Fruit fly (Drosophila melanogaster): ENCODE data around the gene Dh44.

Dh44 gene

dm6 chr3R:9626880-9627401 lies 11.0 kb upstream of the Dh44 start, which contains the start of the genes CG9427 and CG8319:
Gene CG9427 (minus strand): TSS chr3R:9626930.
Gene CG8319 (plus strand): TSS chr3R:9627321.
- peak; percentile 89 for TF ChIP-seq Eip78C (GFP tag)
- peak; percentile 0 for TF ChIP-seq CG7368 (GFP tag; optimal IDR thresholded peaks at IDR 0.05)
- TF ChIP-seq fkh (GFP tag; optimal IDR thresholded peaks at IDR 0.05) = peak; percentile 93
- no peak for TF ChIP-seq CG10669 (GFP tag; optimal IDR thresholded peaks at IDR 0.05)
- TF ChIP-seq topi (GFP tag; optimal IDR thresholded peaks at IDR 0.05) = peak; percentile 63
- TF ChIP-seq eg (GFP tag; IDR thresholded peaks at IDR 0.05) = 0 out of 3 replicates have a peak, but pooled peaks have one; percentile 29
- peak; percentile 46 for TF ChIP-seq CG6792 (GFP tag; optimal IDR thresholded peaks at IDR 0.05)
- peak; percentile 31; the same call in 1 of the 2 replicates for TF ChIP-seq CG15336 (GFP tag; IDR thresholded peaks at IDR 0.05)
- TF ChIP-seq Hr38 (GFP tag; optimal IDR thresholded peaks at IDR 0.05) = no peak
- TF ChIP-seq salr (GFP tag; optimal IDR thresholded peaks at IDR 0.05) = no peak
- TF ChIP-seq pdm3 (GFP tag; optimal IDR thresholded peaks at IDR 0.05) = no peak
- no peak for TF ChIP-seq fd85E (GFP tag; optimal IDR thresholded peaks at IDR 0.05)
- no peak for TF ChIP-seq CG8119 (GFP tag; IDR thresholded peaks at IDR 0.05)
- TF ChIP-seq Sox102F (GFP tag; optimal IDR thresholded peaks at IDR 0.05) = peak; percentile 52
- no peak for TF ChIP-seq Gug (GFP tag; IDR thresholded peaks at IDR 0.05)
- peak; percentile 52 for TF ChIP-seq CG3919 (GFP tag; optimal IDR thresholded peaks at IDR 0.05)
- peak; percentile 29; the same call in 2 of the 3 replicates for TF ChIP-seq CG6163 (GFP tag; IDR thresholded peaks at IDR 0.05)
- peak; percentile 66 for TF ChIP-seq Eip75B (GFP tag; optimal IDR thresholded peaks at IDR 0.05)
- no peak for TF ChIP-seq fd59A (GFP tag; optimal IDR thresholded peaks at IDR 0.05)
- TF ChIP-seq CG31627 (GFP tag; optimal IDR thresholded peaks at IDR 0.05) = peak; percentile 70
- no peak for TF ChIP-seq Blimp-1 (GFP tag; optimal IDR thresholded peaks at IDR 0.05)
- TF ChIP-seq CG10631 (GFP tag; optimal IDR thresholded peaks at IDR 0.05) = peak; percentile 63
- TF ChIP-seq CG11902 (GFP tag; optimal IDR thresholded peaks at IDR 0.05) = peak; percentile 10
- TF ChIP-seq CG1621 (tag; optimal IDR thresholded peaks at IDR 0.05) = peak; percentile 6
- TF ChIP-seq esn (GFP tag; optimal IDR thresholded peaks at IDR 0.05) = peak; percentile 80
- peak; percentile 25 for TF ChIP-seq Ets96B (tag; optimal IDR thresholded peaks at IDR 0.05)
- TF ChIP-seq OdsH (GFP tag; optimal IDR thresholded peaks at IDR 0.05) = peak; percentile 53
- TF ChIP-seq Sox14 (GFP tag; optimal IDR thresholded peaks at IDR 0.05) = peak; percentile 97
- no peak for TF ChIP-seq Lpt (GFP tag; optimal IDR thresholded peaks at IDR 0.05)
- TF ChIP-seq acj6 (GFP tag; optimal IDR thresholded peaks at IDR 0.05) = no peak
- no peak for TF ChIP-seq Hr4 (GFP tag; optimal IDR thresholded peaks at IDR 0.05)
- TF ChIP-seq achi (GFP tag; optimal IDR thresholded peaks at IDR 0.05) = peak; percentile 21
- peak; percentile 63 for TF ChIP-seq cyc (GFP tag; optimal IDR thresholded peaks at IDR 0.05)
- TF ChIP-seq Sox15 (GFP tag; optimal IDR thresholded peaks at IDR 0.05) = no peak
- peak; percentile 63 for TF ChIP-seq Met (GFP tag; optimal IDR thresholded peaks at IDR 0.05)
- peak; percentile 55 for TF ChIP-seq Hr39 (GFP tag; optimal IDR thresholded peaks at IDR 0.05)
- peak; percentile 29 for TF ChIP-seq Eip93F (GFP tag; optimal IDR thresholded peaks at IDR 0.05)
- TF ChIP-seq vri (GFP tag; optimal IDR thresholded peaks at IDR 0.05) = peak; percentile 16
- peak; percentile 66 for TF ChIP-seq Smox (GFP tag; optimal IDR thresholded peaks at IDR 0.05)
- peak; percentile 68 for TF ChIP-seq lz (GFP tag; optimal IDR thresholded peaks at IDR 0.05)
- TF ChIP-seq CG3032 (tag; optimal IDR thresholded peaks at IDR 0.05) = peak; percentile 45
- TF ChIP-seq CG6854 (GFP tag; optimal IDR thresholded peaks at IDR 0.05) = no peak
- TF ChIP-seq svp (GFP tag) = no peak
- peak; percentile 21 for TF ChIP-seq CG34406 (GFP tag; optimal IDR thresholded peaks at IDR 0.05)
- no peak for TF ChIP-seq dac (GFP tag; optimal IDR thresholded peaks at IDR 0.05)
